Fruit fly (Drosophila melanogaster) whole organism, embryonic: ENCODE measurements around the gene CG14406.

Experiments used
- ATbp ChIP-seq: fragments of 200-800 bp; sonication (Bioruptor generic); optimal IDR thresholded peaks from 2 replicates; lab custom pipeline; 2017; ENCODE audit warnings: missing biosample characterization, mild to moderate bottlenecking, missing genetic modification characterization, missing genetic modification reagents
- B-H1 ChIP-seq: fragments of 200-800 bp; sonication (Bioruptor generic); IDR thresholded peaks from 3 replicates; pipeline ENCODE4 v1.3.6; 2022; ENCODE audit warnings: missing biosample characterization, missing genetic modification characterization
- CG10543 ChIP-seq: fragments of 200-800 bp; sonication (Bioruptor generic); optimal IDR thresholded peaks from 3 replicates; lab custom pipeline; 2017; ENCODE audit warnings: missing biosample characterization, mild to moderate bottlenecking, missing genetic modification characterization, moderate library complexity
- CG11398 ChIP-seq: fragments of 200-800 bp; sonication (Bioruptor generic); optimal IDR thresholded peaks from 2 replicates; lab custom pipeline; 2016; ENCODE audit warnings: missing biosample characterization, missing genetic modification characterization
- CG11560 ChIP-seq: fragments of 200-800 bp; sonication (Bioruptor generic); IDR thresholded peaks from 3 replicates; pipeline ENCODE4 v1.3.6; 2022; ENCODE audit warnings: missing biosample characterization, missing genetic modification characterization
- CG11696 ChIP-seq: fragments of 200-800 bp; sonication (Bioruptor generic); IDR thresholded peaks from 2 replicates; pipeline ENCODE4 v1.3.6; 2022; ENCODE audit warnings: missing biosample characterization, missing genetic modification characterization
- CG14667 ChIP-seq: fragments of 200-800 bp; sonication (Bioruptor generic); IDR thresholded peaks from 2 replicates; pipeline ENCODE4 v1.3.6; 2022; ENCODE audit warnings: missing biosample characterization, missing genetic modification characterization
- CG1603 ChIP-seq: fragments of 200-800 bp; sonication (Bioruptor generic); optimal IDR thresholded peaks from 2 replicates; lab custom pipeline; 2019; ENCODE audit warnings: missing biosample characterization, mild to moderate bottlenecking, missing genetic modification characterization, moderate library complexity
- CG2129 ChIP-seq: fragments of 200-800 bp; sonication (Bioruptor generic); IDR thresholded peaks from 2 replicates; pipeline ENCODE4 v1.3.6; 2022; ENCODE audit warnings: missing biosample characterization, missing genetic modification characterization; ENCODE audit not compliant: partially characterized antibody
- CG30403 ChIP-seq: fragments of 200-800 bp; sonication (Bioruptor generic); optimal IDR thresholded peaks from 3 replicates; lab custom pipeline; 2016; ENCODE audit warnings: missing biosample characterization, missing genetic modification characterization
- CG3407 ChIP-seq: fragments of 200-800 bp; sonication (Bioruptor generic); optimal IDR thresholded peaks from 2 replicates; lab custom pipeline; 2018; ENCODE audit warnings: missing biosample characterization, mild to moderate bottlenecking, missing genetic modification characterization
- CG5180 ChIP-seq: fragments of 200-800 bp; sonication (Bioruptor generic); optimal IDR thresholded peaks from 3 replicates; lab custom pipeline; 2017; ENCODE audit warnings: missing biosample characterization, missing genetic modification characterization, mild to moderate bottlenecking, moderate library complexity, missing genetic modification reagents
- CG5953 ChIP-seq: fragments of 200-800 bp; sonication (Bioruptor generic); IDR thresholded peaks from 2 replicates; pipeline ENCODE4 v1.3.6; 2022; ENCODE audit warnings: missing biosample characterization, missing genetic modification characterization
- CG6683 ChIP-seq: fragments of 200-800 bp; sonication (Bioruptor generic); optimal IDR thresholded peaks from 2 replicates; lab custom pipeline; 2017; ENCODE audit warnings: missing biosample characterization, mild to moderate bottlenecking, missing genetic modification characterization, missing genetic modification reagents
- CG6813 ChIP-seq: fragments of 200-800 bp; sonication (Bioruptor generic); optimal IDR thresholded peaks from 2 replicates; lab custom pipeline; 2017; ENCODE audit warnings: missing biosample characterization, missing genetic modification characterization, mild to moderate bottlenecking, moderate library complexity, missing genetic modification reagents
- CG7839 ChIP-seq: fragments of 200-800 bp; sonication (Bioruptor generic); optimal IDR thresholded peaks from 3 replicates; lab custom pipeline; 2018; ENCODE audit warnings: missing biosample characterization, mild to moderate bottlenecking, missing genetic modification characterization, moderate library complexity
- CG9876 ChIP-seq: fragments of 200-800 bp; sonication (Bioruptor generic); optimal IDR thresholded peaks from 2 replicates; lab custom pipeline; 2016; ENCODE audit warnings: missing biosample characterization, missing genetic modification characterization
- Camta ChIP-seq: fragments of 200-800 bp; sonication (Bioruptor generic); optimal IDR thresholded peaks from 2 replicates; lab custom pipeline; 2016; ENCODE audit warnings: missing biosample characterization, missing genetic modification characterization
- Dip3 ChIP-seq: fragments of 200-800 bp; sonication (Bioruptor generic); optimal IDR thresholded peaks from 3 replicates; lab custom pipeline; 2016; ENCODE audit warnings: missing biosample characterization, missing genetic modification characterization
- Dref ChIP-seq: fragments of 200-800 bp; sonication (Bioruptor generic); IDR thresholded peaks from 2 replicates; pipeline ENCODE4 v1.3.6; 2022; ENCODE audit warnings: missing biosample characterization, missing genetic modification characterization
- Ets65A ChIP-seq: fragments of 200-800 bp; sonication (Bioruptor generic); peaks from one replicate; lab custom pipeline; 2016; ENCODE audit warnings: missing biosample characterization, missing genetic modification characterization
- Fer3 ChIP-seq: fragments of 200-800 bp; sonication (Bioruptor generic); optimal IDR thresholded peaks from 2 replicates; lab custom pipeline; 2018; ENCODE audit warnings: missing biosample characterization, mild to moderate bottlenecking, missing genetic modification characterization, moderate library complexity
- H2.0 ChIP-seq: fragments of 200-800 bp; sonication (Bioruptor generic); IDR thresholded peaks from 2 replicates; pipeline ENCODE4 v1.3.6; 2022; ENCODE audit warnings: missing biosample characterization, missing genetic modification characterization
- Hr51 ChIP-seq, 2 experiments: fragments of 200-800 bp; sonication (Bioruptor generic); optimal IDR thresholded peaks; 2 replicates in 1 of 2; 3 replicates in 1 of 2; lab custom pipeline; 2016 to 2018; ENCODE audit warnings: missing biosample characterization in 2 of 2, missing genetic modification characterization in 2 of 2, mild to moderate bottlenecking in 1 of 2, moderate library complexity in 1 of 2
- Jarid2 ChIP-seq: fragments of 200-800 bp; sonication (Bioruptor generic); optimal IDR thresholded peaks from 3 replicates; lab custom pipeline; 2017; ENCODE audit warnings: mild to moderate bottlenecking, missing biosample characterization, missing genetic modification reagents, missing genetic modification characterization
- Lpt ChIP-seq: fragments of >200 bp; optimal IDR thresholded peaks from 2 replicates; lab custom pipeline; 2018; ENCODE audit warnings: missing biosample characterization, missing genetic modification characterization
- Meics ChIP-seq: fragments of 200-800 bp; sonication (Bioruptor generic); optimal IDR thresholded peaks from 2 replicates; lab custom pipeline; 2017; ENCODE audit warnings: missing biosample characterization, mild to moderate bottlenecking, missing genetic modification characterization
- Sox100B ChIP-seq: fragments of 200-800 bp; sonication (Bioruptor generic); optimal IDR thresholded peaks from 3 replicates; lab custom pipeline; 2018; ENCODE audit warnings: missing biosample characterization, mild to moderate bottlenecking, missing genetic modification characterization
- ase ChIP-seq: fragments of 200-800 bp; sonication (Bioruptor generic); IDR thresholded peaks from 3 replicates; pipeline ENCODE4 v1.3.6; 2022; ENCODE audit warnings: missing biosample characterization, missing genetic modification characterization
- dmrt11E ChIP-seq: fragments of 200-800 bp; sonication (Bioruptor generic); optimal IDR thresholded peaks from 3 replicates; lab custom pipeline; 2018; ENCODE audit warnings: missing biosample characterization, mild to moderate bottlenecking, missing genetic modification characterization, moderate library complexity
- hbn ChIP-seq: fragments of 200-800 bp; sonication (Bioruptor generic); IDR thresholded peaks from 2 replicates; pipeline ENCODE4 v1.3.6; 2022; ENCODE audit warnings: missing biosample characterization, missing genetic modification characterization; ENCODE audit not compliant: partially characterized antibody
- her ChIP-seq: fragments of 200-800 bp; sonication (Bioruptor generic); optimal IDR thresholded peaks from 2 replicates; lab custom pipeline; 2016; ENCODE audit warnings: missing biosample characterization, missing genetic modification characterization
- insv ChIP-seq, 2 experiments: fragments of 200-800 bp; sonication (Bioruptor generic); optimal IDR thresholded peaks; 3 replicates each; lab custom pipeline; 2016 to 2018; ENCODE audit warnings: missing biosample characterization in 2 of 2, missing genetic modification characterization in 2 of 2
- knrl ChIP-seq: fragments of 200-800 bp; sonication (Bioruptor generic); IDR thresholded peaks from 3 replicates; pipeline ENCODE4 v1.3.6; 2022; ENCODE audit warnings: missing biosample characterization, missing genetic modification characterization; ENCODE audit not compliant: partially characterized antibody
- lilli ChIP-seq: fragments of 200-800 bp; sonication (Bioruptor generic); optimal IDR thresholded peaks from 3 replicates; lab custom pipeline; 2016; ENCODE audit warnings: missing biosample characterization, missing genetic modification characterization
- lola ChIP-seq, 3 experiments: fragments of >200 bp in 2 of 3; fragments of 200-800 bp in 1 of 3; sonication (Bioruptor generic) in 1 of 3; optimal IDR thresholded peaks; 2 replicates each; lab custom pipeline; 2017 to 2019; ENCODE audit warnings: missing biosample characterization in 3 of 3, missing genetic modification characterization in 3 of 3, mild to moderate bottlenecking in 1 of 3, moderate library complexity in 1 of 3
- nerfin-2 ChIP-seq: fragments of 200-800 bp; sonication (Bioruptor generic); IDR thresholded peaks from 2 replicates; pipeline ENCODE4 v1.3.6; 2022; ENCODE audit warnings: missing biosample characterization, missing genetic modification characterization; ENCODE audit not compliant: partially characterized antibody
- oc ChIP-seq: fragments of 200-800 bp; sonication (Bioruptor generic); optimal IDR thresholded peaks from 2 replicates; lab custom pipeline; 2018; ENCODE audit warnings: missing biosample characterization, mild to moderate bottlenecking, missing genetic modification characterization, moderate library complexity
- onecut ChIP-seq: fragments of 200-800 bp; sonication (Bioruptor generic); IDR thresholded peaks from 2 replicates; pipeline ENCODE4 v1.3.6; 2022; ENCODE audit warnings: missing biosample characterization, missing genetic modification characterization
- run ChIP-seq: fragments of 200-800 bp; sonication (Bioruptor generic); optimal IDR thresholded peaks from 3 replicates; lab custom pipeline; 2018; ENCODE audit warnings: missing biosample characterization, mild to moderate bottlenecking, missing genetic modification characterization
- sc ChIP-seq, 3 experiments: fragments of >200 bp in 2 of 3; fragments of 200-800 bp in 1 of 3; sonication (Bioruptor generic) in 1 of 3; optimal IDR thresholded peaks; 2 replicates in 2 of 3; 3 replicates in 1 of 3; lab custom pipeline; 2017; ENCODE audit warnings: mild to moderate bottlenecking in 1 of 3, missing biosample characterization in 1 of 3, missing genetic modification characterization in 1 of 3, missing genetic modification reagents in 1 of 3
- sens ChIP-seq: fragments of 200-800 bp; sonication (Bioruptor generic); peaks from one replicate; lab custom pipeline; 2016; ENCODE audit warnings: missing biosample characterization, missing genetic modification characterization
- sisA ChIP-seq: fragments of 200-800 bp; sonication (Bioruptor generic); IDR thresholded peaks from 2 replicates; pipeline ENCODE4 v1.3.6; 2022; ENCODE audit warnings: missing biosample characterization, missing genetic modification characterization
- tio ChIP-seq: fragments of 200-800 bp; sonication (Bioruptor generic); optimal IDR thresholded peaks from 2 replicates; lab custom pipeline; 2017; ENCODE audit warnings: missing biosample characterization, missing genetic modification characterization, inconsistent platforms
- vvl ChIP-seq: fragments of 200-800 bp; sonication (Bioruptor generic); IDR thresholded peaks from 2 replicates; pipeline ENCODE4 v1.3.6; 2022; ENCODE audit warnings: missing biosample characterization, missing genetic modification characterization
- zfh2 ChIP-seq: fragments of 200-800 bp; sonication (Bioruptor generic); optimal IDR thresholded peaks from 2 replicates; lab custom pipeline; 2016; ENCODE audit warnings: missing biosample characterization, missing genetic modification characterization

Gene CG14406

dm6 chrX:14950273-14951272 lies 39.9 kb upstream of the CG14406 start (continued):
- TF ChIP-seq CG5953 (GFP tag; lab: Robert Waterston, UW) (peak; percentile 83), CG10543 (peak; percentile 77), CG1603 (tag; lab: Kevin White, UChicago) (peak; percentile 75), her (GFP tag; lab: Kevin White, UChicago) (peak; percentile 58), CG9876 (GFP tag; lab: Kevin White, UChicago) (peak; percentile 52), ATbp (GFP tag; lab: Kevin White, UChicago) (peak; percentile 92), Jarid2 (GFP tag; lab: Kevin White, UChicago) (peak; percentile 85), zfh2 (GFP tag; lab: Kevin White, UChicago) (no peak), oc (tag; lab: Kevin White, UChicago) (peak; percentile 92), onecut (peak; percentile 88), B-H1 (peak; percentile 80), lola (GFP tag; optimal IDR thresholded peaks at IDR 0.05; lab: Kevin White, UChicago) (peak in 1 of 3 experiments; percentile 99), CG3407 (GFP tag; lab: Kevin White, UChicago) (peak; percentile 89), knrl (GFP tag; lab: Robert Waterston, UW) (0 out of 3 replicates have a peak, but pooled peaks have one; percentile 25), sens (peak; percentile 99), H2.0 (peak; percentile 81), Fer3 (tag; lab: Kevin White, UChicago) (peak; percentile 82), CG6683 (GFP tag; lab: Kevin White, UChicago) (peak; percentile 69), Dip3 (GFP tag; lab: Kevin White, UChicago) (peak; percentile 50), Dref (GFP tag; lab: Robert Waterston, UW) (no peak), CG5180 (GFP tag; lab: Kevin White, UChicago) (peak; percentile 89), insv (GFP tag; optimal IDR thresholded peaks at IDR 0.05; lab: Kevin White, UChicago) (peak in 1 of 2 experiments; percentile 61), vvl (GFP tag; lab: Robert Waterston, UW) (peak; percentile 93), tio (GFP tag; lab: Kevin White, UChicago) (peak; percentile 94), CG7839 (tag; lab: Kevin White, UChicago) (peak; percentile 95), CG6813 (GFP tag; lab: Kevin White, UChicago) (peak; percentile 88), Ets65A (GFP tag; lab: Kevin White, UChicago) (peak; percentile 92), CG14667 (GFP tag; lab: Robert Waterston, UW) (peak; percentile 83), lilli (GFP tag; lab: Kevin White, UChicago) (peak; percentile 85), dmrt11E (tag; lab: Kevin White, UChicago) (peak; percentile 98), hbn (GFP tag; lab: Robert Waterston, UW) (no peak), CG11696 (GFP tag; lab: Robert Waterston, UW) (peak; percentile 58), sc (optimal IDR thresholded peaks at IDR 0.05; lab: Kevin White, UChicago) (no peak), sc (GFP tag; optimal IDR thresholded peaks at IDR 0.05; lab: Kevin White, UChicago) (peak; percentile 96), run (peak; percentile 91), CG30403 (GFP tag; lab: Kevin White, UChicago) (peak; percentile 96), ase (GFP tag; lab: Robert Waterston, UW) (peak; percentile 74; the same call in 2 of the 3 replicates), CG11398 (GFP tag; lab: Kevin White, UChicago) (peak; percentile 56), Sox100B (GFP tag; lab: Kevin White, UChicago) (peak; percentile 98), CG11560 (tag; lab: Robert Waterston, UW) (peak; percentile 63; the same call in 2 of the 3 replicates), Lpt (GFP tag; lab: Kevin White, UChicago) (no peak), Meics (GFP tag; lab: Kevin White, UChicago) (peak; percentile 84), nerfin-2 (GFP tag; lab: Robert Waterston, UW) (no peak), CG2129 (GFP tag; lab: Robert Waterston, UW) (no peak), sisA (GFP tag; lab: Robert Waterston, UW) (peak; percentile 88), Camta (peak; percentile 85), Hr51 (GFP tag; optimal IDR thresholded peaks at IDR 0.05; lab: Kevin White, UChicago) (peak; percentile 64 to 97)
